Worm (Caenorhabditis elegans): Measurements from ENCODE around the gene C04E6.8.

- TF ChIP-seq bed-3 (GFP tag; optimal IDR thresholded peaks at IDR 0.05) (no peak), nhr-76 (tag; optimal IDR thresholded peaks at IDR 0.05) (no peak), nhr-2 (tag; optimal IDR thresholded peaks at IDR 0.05) (no peak), mab-5 (tag; optimal IDR thresholded peaks at IDR 0.05) (no peak), snpc-4 (tag; optimal IDR thresholded peaks at IDR 0.05) (no peak), nhr-237 (tag; optimal IDR thresholded peaks at IDR 0.05) (no peak), ces-1 (GFP tag; optimal IDR thresholded peaks at IDR 0.05) (no peak), M03D4.4 (tag; optimal IDR thresholded peaks at IDR 0.05) (no peak)
Observed at ce11 chrV:5893015-5893414, 9.4 kb upstream of the C04E6.8 start, which contains the start of gene C04E6.7.
